Worm (Caenorhabditis elegans) whole organism, early embryonic: ENCODE measurements around the gene T28D9.11.

Source experiments
- B0310.2 ChIP-seq: sonication (generic microtip); optimal IDR thresholded peaks from 2 replicates; lab custom pipeline; 2016; ENCODE audit warnings: mild to moderate bottlenecking, missing genetic modification characterization, missing compliant biosample characterization
- ama-1 ChIP-seq: fragments of 150-350 bp; optimal IDR thresholded peaks from 2 replicates; lab custom pipeline; 2014
- ceh-13 ChIP-seq: fragments of 200-800 bp; sonication (Bioruptor generic); optimal IDR thresholded peaks from 2 replicates; lab custom pipeline; 2018; ENCODE audit warnings: mild to moderate bottlenecking, missing genetic modification characterization, missing compliant biosample characterization
- ceh-36 ChIP-seq: sonication (generic microtip); optimal IDR thresholded peaks from 2 replicates; lab custom pipeline; 2016; ENCODE audit warnings: missing genetic modification characterization, inconsistent platforms, missing compliant biosample characterization
- ets-7 ChIP-seq: sonication (generic microtip); optimal IDR thresholded peaks from 2 replicates; lab custom pipeline; 2016; ENCODE audit warnings: missing genotype, missing genetic modification characterization, missing compliant biosample characterization
- flt-1 ChIP-seq: fragments of 200-800 bp; sonication (Bioruptor generic); IDR thresholded peaks from 2 replicates; pipeline ENCODE4 v1.3.6; 2022; ENCODE audit warnings: missing genetic modification characterization, missing compliant biosample characterization
- hmbx-1 ChIP-seq: sonication (generic microtip); optimal IDR thresholded peaks from 2 replicates; lab custom pipeline; 2016; ENCODE audit warnings: mild to moderate bottlenecking, missing genetic modification characterization, missing compliant biosample characterization
- hmg-4 ChIP-seq: fragments of 200-800 bp; sonication (Bioruptor generic); optimal IDR thresholded peaks from 2 replicates; lab custom pipeline; 2018; ENCODE audit warnings: mild to moderate bottlenecking, missing genetic modification characterization, missing compliant biosample characterization
- hnd-1 ChIP-seq: sonication (generic microtip); optimal IDR thresholded peaks from 2 replicates; lab custom pipeline; 2016; ENCODE audit warnings: missing genetic modification characterization, missing compliant biosample characterization

DNA sequence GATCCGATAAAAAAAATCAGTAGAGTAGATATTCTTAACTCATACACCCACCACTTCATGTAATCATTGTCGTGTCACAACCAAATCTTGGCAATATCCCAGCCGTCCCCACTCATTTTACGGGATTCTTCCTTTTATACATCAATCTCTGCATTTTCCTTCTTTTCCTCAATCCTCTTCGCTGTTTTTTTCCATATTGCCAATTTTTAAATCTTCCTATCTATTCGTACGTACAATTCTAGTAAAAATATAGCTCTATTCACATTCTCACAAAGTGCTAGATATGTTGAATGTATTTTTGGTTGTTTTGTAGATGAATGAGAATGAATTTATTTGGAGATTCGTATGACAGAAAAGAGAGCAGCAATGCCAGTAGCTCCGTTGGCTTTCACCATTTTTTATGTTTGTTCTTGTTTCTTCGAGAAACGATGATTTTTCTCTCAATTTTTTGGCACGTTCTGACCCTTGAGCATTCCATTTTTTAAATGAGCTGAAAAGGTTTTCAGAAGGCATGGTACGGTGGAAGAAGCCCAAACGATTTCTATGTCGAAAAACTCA, 16.5 kb downstream of the T28D9.11 start, which contains the start of gene T28D9.16:
- TF ChIP-seq ceh-13 (GFP tag; lab: Kevin White, UChicago) (no peak), flt-1 (no peak), hmg-4 (GFP tag; lab: Kevin White, UChicago) (no peak), ama-1 (lab: Kevin White, UChicago) (no peak), B0310.2 (tag; lab: Kevin White, UChicago) (no peak), hmbx-1 (tag; lab: Kevin White, UChicago) (no peak), ets-7 (tag; lab: Kevin White, UChicago) (no peak), ceh-36 (tag; lab: Kevin White, UChicago) (no peak), hnd-1 (no peak)
